Worm (Caenorhabditis elegans) whole organism, L4 larva: ENCODE data around the gene F34D10.9.

Source experiments
- F37D6.2 ChIP-seq: sonication (generic microtip); optimal IDR thresholded peaks from 2 replicates; lab custom pipeline; 2016; ENCODE audit warnings: mild to moderate bottlenecking, missing genetic modification characterization, missing compliant biosample characterization
- F44E2.7 ChIP-seq: fragments of 200-800 bp; sonication (Bioruptor generic); IDR thresholded peaks from 2 replicates; pipeline ENCODE4 v2.1.2; 2022; ENCODE audit warnings: missing genetic modification characterization, missing compliant biosample characterization
- T26A8.4 ChIP-seq: fragments of 200-800 bp; sonication (Bioruptor generic); IDR thresholded peaks from 2 replicates; pipeline ENCODE4 v1.3.6; 2022; ENCODE audit warnings: missing genetic modification characterization, missing compliant biosample characterization
- Y5F2A.4 ChIP-seq: fragments of 200-800 bp; sonication (Bioruptor generic); optimal IDR thresholded peaks from 2 replicates; lab custom pipeline; 2018; ENCODE audit warnings: mild to moderate bottlenecking, missing genetic modification characterization, missing compliant biosample characterization
- Y75B8A.6 ChIP-seq: fragments of 200-800 bp; sonication (Bioruptor generic); IDR thresholded peaks from 2 replicates; pipeline ENCODE4 v1.3.6; 2022; ENCODE audit warnings: missing genetic modification reagents, missing genetic modification characterization, missing compliant biosample characterization
- arid-1 ChIP-seq: fragments of 200-800 bp; sonication (Bioruptor generic); conservative IDR thresholded peaks from 2 replicates; pipeline ENCODE4 v1.3.6; 2022; ENCODE audit warnings: missing genetic modification reagents, missing genetic modification characterization, missing compliant biosample characterization
- ceh-20 ChIP-seq: fragments of 200-800 bp; sonication (Bioruptor generic); IDR thresholded peaks from 2 replicates; pipeline ENCODE4 v1.3.6; 2022; ENCODE audit warnings: missing genetic modification reagents, missing genetic modification characterization, missing compliant biosample characterization
- ceh-28 ChIP-seq: fragments of 150-350 bp; optimal IDR thresholded peaks from 2 replicates; lab custom pipeline; 2014; ENCODE audit warnings: missing biosample characterization, missing genetic modification reagents, missing genetic modification characterization
- ceh-32 ChIP-seq: sonication (generic microtip); optimal IDR thresholded peaks from 2 replicates; lab custom pipeline; 2016; ENCODE audit warnings: mild to moderate bottlenecking, missing genetic modification characterization, missing compliant biosample characterization; ENCODE audit not compliant: poor library complexity
- daf-16 ChIP-seq, 3 experiments: sonication (generic microtip); optimal IDR thresholded peaks; 2 replicates each; lab custom pipeline; 2016 to 2017; ENCODE audit warnings: missing genetic modification characterization in 3 of 3, missing genetic modification reagents in 3 of 3, mild to moderate bottlenecking in 2 of 3, missing compliant biosample characterization in 2 of 3, missing biosample characterization in 1 of 3, moderate library complexity in 1 of 3
- dmd-6 ChIP-seq: fragments of 200-800 bp; sonication (Bioruptor generic); IDR thresholded peaks from 2 replicates; pipeline ENCODE4 v1.3.6; 2022; ENCODE audit warnings: missing genetic modification reagents, missing genetic modification characterization, missing compliant biosample characterization
- dmd-8 ChIP-seq: fragments of 200-800 bp; sonication (Bioruptor generic); IDR thresholded peaks from 2 replicates; pipeline ENCODE4 v1.3.6; 2022; ENCODE audit warnings: missing genetic modification characterization, missing compliant biosample characterization
- dmd-9 ChIP-seq: fragments of 200-800 bp; sonication (Bioruptor generic); IDR thresholded peaks from 2 replicates; pipeline ENCODE4 v1.3.6; 2022; ENCODE audit warnings: missing genetic modification reagents, missing genetic modification characterization, missing compliant biosample characterization
- dpl-1 ChIP-seq: fragments of 150-350 bp; optimal IDR thresholded peaks from 2 replicates; lab custom pipeline; 2014; ENCODE audit warnings: missing biosample characterization, missing genetic modification reagents, missing genetic modification characterization
- egl-27 ChIP-seq: sonication (generic microtip); optimal IDR thresholded peaks from 3 replicates; lab custom pipeline; 2017; ENCODE audit warnings: missing biosample characterization, missing genetic modification reagents, missing genetic modification characterization
- egl-43 ChIP-seq: fragments of 200-800 bp; sonication (Bioruptor generic); IDR thresholded peaks from 2 replicates; pipeline ENCODE4 v1.3.6; 2022; ENCODE audit warnings: missing genetic modification reagents, missing genetic modification characterization, missing compliant biosample characterization
- fos-1 ChIP-seq: fragments of 150-350 bp; optimal IDR thresholded peaks from 2 replicates; lab custom pipeline; 2014; ENCODE audit warnings: missing biosample characterization, missing genetic modification characterization
- gei-8 ChIP-seq: fragments of 200-800 bp; sonication (Bioruptor generic); optimal IDR thresholded peaks from 2 replicates; lab custom pipeline; 2018; ENCODE audit warnings: mild to moderate bottlenecking, missing genetic modification characterization, missing compliant biosample characterization
- hlh-30 ChIP-seq: sonication (generic microtip); optimal IDR thresholded peaks from 2 replicates; lab custom pipeline; 2017; ENCODE audit warnings: antibody characterized with exemption, mild to moderate bottlenecking, missing genetic modification characterization, missing compliant biosample characterization; ENCODE audit not compliant: insufficient read depth
- jun-1 ChIP-seq: fragments of 150-350 bp; optimal IDR thresholded peaks from 2 replicates; lab custom pipeline; 2014; ENCODE audit warnings: missing biosample characterization, missing genetic modification reagents, missing genetic modification characterization
- lim-7 ChIP-seq: fragments of 200-800 bp; sonication (Bioruptor generic); IDR thresholded peaks from 2 replicates; pipeline ENCODE4 v1.3.6; 2022; ENCODE audit warnings: missing genetic modification characterization, missing compliant biosample characterization
- lin-38 ChIP-seq: fragments of 200-800 bp; sonication (Bioruptor generic); IDR thresholded peaks from 2 replicates; pipeline ENCODE4 v1.3.6; 2022; ENCODE audit warnings: missing genetic modification reagents, missing genetic modification characterization, missing compliant biosample characterization
- lir-3 ChIP-seq: sonication (generic microtip); optimal IDR thresholded peaks from 2 replicates; lab custom pipeline; 2016; ENCODE audit warnings: mild to moderate bottlenecking, missing genetic modification characterization, missing compliant biosample characterization
- lsy-2 ChIP-seq, 2 experiments: fragments of 150-350 bp in 1 of 2; sonication (generic microtip) in 1 of 2; optimal IDR thresholded peaks; 2 replicates each; lab custom pipeline; 2014 to 2017; ENCODE audit warnings: missing biosample characterization in 2 of 2, missing genetic modification characterization in 2 of 2
- madf-5 ChIP-seq, 2 experiments: fragments of 200-800 bp; sonication (Bioruptor generic); IDR thresholded peaks; 2 replicates each; pipeline ENCODE4 v1.3.6; 2022; ENCODE audit warnings: missing compliant biosample characterization in 2 of 2, missing genetic modification characterization in 2 of 2
- mdl-1 ChIP-seq, 2 experiments: fragments of 150-350 bp in 1 of 2; sonication (generic microtip) in 1 of 2; optimal IDR thresholded peaks; 2 replicates each; lab custom pipeline; 2014 to 2017; ENCODE audit warnings: missing biosample characterization in 2 of 2, missing genetic modification characterization in 2 of 2
- mdt-29 ChIP-seq: fragments of 200-800 bp; sonication (Bioruptor generic); IDR thresholded peaks from 2 replicates; pipeline ENCODE4 v1.3.6; 2022; ENCODE audit warnings: missing genetic modification reagents, missing genetic modification characterization, missing compliant biosample characterization
- mep-1 ChIP-seq: fragments of 150-350 bp; sonication (generic microtip); optimal IDR thresholded peaks from 3 replicates; lab custom pipeline; 2014; ENCODE audit warnings: missing biosample characterization, missing genetic modification characterization
- mxl-2 ChIP-seq: fragments of 200-800 bp; sonication (Bioruptor generic); conservative IDR thresholded peaks from 2 replicates; pipeline ENCODE4 v1.3.6; 2022; ENCODE audit warnings: missing genetic modification reagents, missing genetic modification characterization, missing compliant biosample characterization
- nhr-11 ChIP-seq: fragments of 150-350 bp; optimal IDR thresholded peaks from 2 replicates; lab custom pipeline; 2014; ENCODE audit warnings: missing biosample characterization, missing genetic modification characterization
- nhr-237 ChIP-seq: sonication (generic microtip); optimal IDR thresholded peaks from 2 replicates; lab custom pipeline; 2017; ENCODE audit warnings: missing biosample characterization, missing genetic modification characterization
- nhr-25 ChIP-seq: sonication (generic microtip); optimal IDR thresholded peaks from 2 replicates; lab custom pipeline; 2017; ENCODE audit warnings: missing genetic modification characterization, mild to moderate bottlenecking, missing compliant biosample characterization, antibody characterized with exemption, moderate library complexity, borderline replicate concordance; ENCODE audit not compliant: insufficient read depth
- nhr-28 ChIP-seq: fragments of 150-350 bp; optimal IDR thresholded peaks from 2 replicates; lab custom pipeline; 2014; ENCODE audit warnings: missing biosample characterization, missing genetic modification characterization
- nhr-41 ChIP-seq: fragments of 200-800 bp; sonication (Bioruptor generic); IDR thresholded peaks from 2 replicates; pipeline ENCODE4 v1.3.6; 2022; ENCODE audit warnings: missing genetic modification reagents, missing genetic modification characterization, missing compliant biosample characterization
- nhr-48 ChIP-seq: sonication (generic microtip); optimal IDR thresholded peaks from 2 replicates; lab custom pipeline; 2016; ENCODE audit warnings: mild to moderate bottlenecking, missing genetic modification characterization, missing compliant biosample characterization
- php-3 ChIP-seq: fragments of 200-800 bp; sonication (Bioruptor generic); IDR thresholded peaks from 2 replicates; pipeline ENCODE4 v1.3.6; 2022; ENCODE audit warnings: missing genetic modification reagents, missing genetic modification characterization, missing compliant biosample characterization
- pqm-1 ChIP-seq: sonication (generic microtip); optimal IDR thresholded peaks from 2 replicates; lab custom pipeline; 2017; ENCODE audit warnings: missing biosample characterization, missing genetic modification characterization
- sdz-12 ChIP-seq: fragments of 200-800 bp; sonication (Bioruptor generic); optimal IDR thresholded peaks from 2 replicates; lab custom pipeline; 2018; ENCODE audit warnings: mild to moderate bottlenecking, missing genetic modification characterization, missing compliant biosample characterization
- snpc-1.2 ChIP-seq: fragments of 200-800 bp; sonication (Bioruptor generic); IDR thresholded peaks from 2 replicates; pipeline ENCODE4 v1.3.6; 2022; ENCODE audit warnings: missing genetic modification reagents, missing genetic modification characterization, missing compliant biosample characterization
- snpc-4 ChIP-seq: fragments of 150-350 bp; optimal IDR thresholded peaks from 2 replicates; lab custom pipeline; 2014; ENCODE audit warnings: missing biosample characterization, missing genetic modification characterization
- spr-1 ChIP-seq: sonication (generic microtip); optimal IDR thresholded peaks from 2 replicates; lab custom pipeline; 2016; ENCODE audit warnings: mild to moderate bottlenecking, missing genetic modification characterization, missing compliant biosample characterization
- spr-3 ChIP-seq: fragments of 200-800 bp; sonication (Bioruptor generic); optimal IDR thresholded peaks from 2 replicates; lab custom pipeline; 2018; ENCODE audit warnings: mild to moderate bottlenecking, missing genetic modification characterization, missing compliant biosample characterization
- tag-97 ChIP-seq: fragments of 200-800 bp; sonication (Bioruptor generic); IDR thresholded peaks from 2 replicates; pipeline ENCODE4 v1.3.6; 2022; ENCODE audit warnings: missing genetic modification characterization, missing compliant biosample characterization
- unc-39 ChIP-seq: sonication (generic microtip); optimal IDR thresholded peaks from 2 replicates; lab custom pipeline; 2017; ENCODE audit warnings: missing biosample characterization, missing genetic modification characterization
- vab-7 ChIP-seq: fragments of 200-800 bp; sonication (Bioruptor generic); IDR thresholded peaks from 2 replicates; pipeline ENCODE4 v1.3.6; 2022; ENCODE audit warnings: missing genetic modification reagents, missing genetic modification characterization, missing compliant biosample characterization
- zfp-2 ChIP-seq: sonication (generic microtip); optimal IDR thresholded peaks from 2 replicates; lab custom pipeline; 2016; ENCODE audit warnings: mild to moderate bottlenecking, missing genetic modification characterization, missing compliant biosample characterization
- zfp-3 ChIP-seq: fragments of 200-800 bp; sonication (Bioruptor generic); conservative IDR thresholded peaks from 2 replicates; pipeline ENCODE4 v1.3.6; 2022; ENCODE audit warnings: missing genetic modification reagents, missing genetic modification characterization, missing compliant biosample characterization

The F34D10.9 gene

DNA sequence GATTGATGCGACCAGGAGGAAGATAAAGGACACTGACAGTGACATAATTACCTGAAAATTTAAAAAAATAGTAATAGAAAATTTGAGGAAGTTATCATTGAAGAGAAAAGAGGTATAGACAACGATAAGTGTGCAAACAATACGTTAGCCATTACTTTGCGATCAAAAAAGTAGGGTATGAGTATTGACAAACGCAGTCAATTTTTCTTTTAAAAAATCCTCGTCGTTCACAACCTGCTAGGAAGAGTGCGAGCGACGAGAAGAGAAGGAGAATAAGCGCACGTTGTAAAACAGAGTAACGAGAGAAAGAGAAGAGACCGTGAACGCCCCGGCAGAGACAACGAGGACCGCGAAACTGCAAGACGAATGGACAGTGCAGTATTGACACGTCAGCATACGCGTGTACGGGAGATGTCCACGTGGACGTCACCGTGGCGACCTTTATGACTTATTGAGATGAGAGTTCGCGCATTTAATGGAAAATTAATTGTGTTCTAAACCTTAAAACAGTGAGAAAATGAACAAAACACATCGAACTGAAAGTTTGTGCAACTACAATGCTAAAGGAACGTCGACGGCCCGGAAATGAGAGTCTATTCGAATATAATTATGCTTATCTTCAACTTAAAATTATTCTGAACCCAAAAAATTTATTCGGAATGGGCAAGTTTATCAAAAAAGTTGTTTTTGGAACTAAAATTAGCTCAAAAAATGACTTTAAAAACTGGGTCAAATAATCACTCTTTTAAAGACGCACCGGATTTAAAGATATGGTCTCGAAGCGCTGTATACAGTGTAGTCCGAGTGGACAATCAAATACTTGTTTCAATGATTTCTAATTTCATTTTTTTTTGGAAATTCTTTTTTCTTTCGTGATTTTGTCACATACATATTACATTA, 27.8 kb downstream of the F34D10.9 start, which contains the start of the genes pdi-1 and C14B1.2 (continued):
- TF ChIP-seq nhr-48 (tag; lab: Kevin White, UChicago), result peak; percentile 54
- 0 out of 2 replicates have a peak, but pooled peaks have one; percentile 22 for TF ChIP-seq ceh-20 (GFP tag; lab: Robert Waterston, UW)
- no peak for TF ChIP-seq ceh-28
- TF ChIP-seq nhr-11 (tag; lab: Kevin White, UChicago), result no peak
- no peak for TF ChIP-seq gei-8 (GFP tag; lab: Kevin White, UChicago)
- peak; percentile 40 for TF ChIP-seq pqm-1 (tag; lab: Kevin White, UChicago)
- no peak for TF ChIP-seq mxl-2
- peak; percentile 63; the same call in 1 of the 2 replicates for TF ChIP-seq zfp-3
- TF ChIP-seq spr-3, result no peak
- TF ChIP-seq nhr-28 (tag; lab: Kevin White, UChicago), result peak; percentile 55
- TF ChIP-seq mdt-29 (GFP tag; lab: Robert Waterston, UW), result no peak
- no peak for TF ChIP-seq Y5F2A.4 (GFP tag; lab: Kevin White, UChicago)
- TF ChIP-seq tag-97 (GFP tag; lab: Robert Waterston, UW), result no peak
- TF ChIP-seq dmd-6, result peak; percentile 74
- TF ChIP-seq F44E2.7 (GFP tag; lab: Robert Waterston, UW), result no peak
- TF ChIP-seq F37D6.2 (tag; lab: Kevin White, UChicago), result no peak
- no peak for TF ChIP-seq fos-1 (tag; lab: Kevin White, UChicago)
- TF ChIP-seq jun-1 (tag; lab: Kevin White, UChicago), result no peak
- peak; percentile 83 for TF ChIP-seq nhr-25 (tag; lab: Kevin White, UChicago)
- TF ChIP-seq nhr-41, result peak; percentile 64; the same call in 1 of the 2 replicates
- 0 out of 2 replicates have a peak, but pooled peaks have one; percentile 55 for TF ChIP-seq lim-7 (GFP tag; lab: Robert Waterston, UW)
- TF ChIP-seq zfp-2 (tag; lab: Kevin White, UChicago), result no peak
- TF ChIP-seq egl-27, result no peak
- no peak for TF ChIP-seq vab-7 (GFP tag; lab: Robert Waterston, UW)
- TF ChIP-seq dpl-1 (GFP tag; lab: Kevin White, UChicago), result peak; percentile 56
- no peak for TF ChIP-seq daf-16 (GFP tag; optimal IDR thresholded peaks at IDR 0.05; lab: Kevin White, UChicago)
- peak; percentile 2 for TF ChIP-seq daf-16 (tag; optimal IDR thresholded peaks at IDR 0.05; lab: Kevin White, UChicago)
- no peak for TF ChIP-seq madf-5 (GFP tag; IDR thresholded peaks at IDR 0.05; lab: Robert Waterston, UW)
- TF ChIP-seq dmd-9 (GFP tag; lab: Robert Waterston, UW), result no peak
- no peak for TF ChIP-seq dmd-8 (GFP tag; lab: Robert Waterston, UW)
- TF ChIP-seq snpc-4 (tag; lab: Kevin White, UChicago), result no peak
- no peak for TF ChIP-seq T26A8.4 (GFP tag; lab: Robert Waterston, UW)
- TF ChIP-seq ceh-32 (tag; lab: Kevin White, UChicago), result no peak
- TF ChIP-seq arid-1 (GFP tag; lab: Robert Waterston, UW), result peak; percentile 51; the same call in 1 of the 2 replicates
- TF ChIP-seq lsy-2 (tag; optimal IDR thresholded peaks at IDR 0.05; lab: Kevin White, UChicago), result peak in 1 of 2 experiments; percentile 71
- TF ChIP-seq php-3 (GFP tag; lab: Robert Waterston, UW), result no peak
- TF ChIP-seq egl-43 (GFP tag; lab: Robert Waterston, UW), result peak; percentile 59; the same call in 1 of the 2 replicates
- peak; percentile 64 for TF ChIP-seq mep-1 (tag; lab: Kevin White, UChicago)
- TF ChIP-seq lir-3, result no peak
- no peak for TF ChIP-seq sdz-12 (GFP tag; lab: Kevin White, UChicago)
- TF ChIP-seq unc-39, result no peak
- peak; percentile 75 to 89 for TF ChIP-seq mdl-1 (tag; optimal IDR thresholded peaks at IDR 0.05; lab: Kevin White, UChicago)
- TF ChIP-seq nhr-237 (tag; lab: Kevin White, UChicago), result no peak
- no peak for TF ChIP-seq snpc-1.2 (GFP tag; lab: Robert Waterston, UW)
- peak; percentile 28 for TF ChIP-seq spr-1 (tag; lab: Kevin White, UChicago)
- peak; percentile 64 for TF ChIP-seq lin-38 (GFP tag; lab: Robert Waterston, UW)
- TF ChIP-seq Y75B8A.6 (GFP tag; lab: Robert Waterston, UW), result 0 out of 2 replicates have a peak, but pooled peaks have one; percentile 37
- TF ChIP-seq hlh-30 (tag; lab: Kevin White, UChicago), result peak; percentile 71
